Worm (Caenorhabditis elegans) whole organism, L2 larva: ENCODE results near the gene F16G10.9.

ENCODE experiments used
- Y55F3AM.14 ChIP-seq: fragments of 200-800 bp; sonication (Bioruptor generic); optimal IDR thresholded peaks from 2 replicates; lab custom pipeline; 2018; ENCODE audit warnings: mild to moderate bottlenecking, missing genetic modification characterization, missing compliant biosample characterization
- aly-2 ChIP-seq: fragments of 150-350 bp; optimal IDR thresholded peaks from 2 replicates; lab custom pipeline; 2014; ENCODE audit warnings: missing biosample characterization, missing genetic modification characterization
- elt-3 ChIP-seq: sonication (generic microtip); optimal IDR thresholded peaks from 2 replicates; lab custom pipeline; 2017; ENCODE audit warnings: missing biosample characterization, missing genetic modification characterization
- lin-39 ChIP-seq: fragments of 150-350 bp; optimal IDR thresholded peaks from 2 replicates; lab custom pipeline; 2014; ENCODE audit warnings: missing biosample characterization, missing genetic modification reagents, missing genetic modification characterization
- nhr-12 ChIP-seq: fragments of 150-350 bp; optimal IDR thresholded peaks from 2 replicates; lab custom pipeline; 2014; ENCODE audit warnings: missing biosample characterization, missing genetic modification characterization
- nhr-237 ChIP-seq: fragments of 150-350 bp; optimal IDR thresholded peaks from 2 replicates; lab custom pipeline; 2014; ENCODE audit warnings: missing biosample characterization, missing genetic modification characterization
- nhr-25 ChIP-seq: fragments of 150-350 bp; sonication (generic microtip); optimal IDR thresholded peaks from 3 replicates; lab custom pipeline; 2014; ENCODE audit warnings: missing biosample characterization, missing genetic modification characterization
- skn-1 ChIP-seq: sonication (generic microtip); optimal IDR thresholded peaks from 2 replicates; lab custom pipeline; 2017; ENCODE audit warnings: missing biosample characterization, missing genetic modification characterization
- unc-39 ChIP-seq: fragments of 150-350 bp; optimal IDR thresholded peaks from 2 replicates; lab custom pipeline; 2014; ENCODE audit warnings: missing biosample characterization, missing genetic modification characterization
- ztf-11 ChIP-seq: sonication (generic microtip); optimal IDR thresholded peaks from 2 replicates; lab custom pipeline; 2017; ENCODE audit warnings: missing biosample characterization, missing genetic modification characterization
- ztf-4 ChIP-seq: fragments of 150-350 bp; optimal IDR thresholded peaks from 2 replicates; lab custom pipeline; 2014; ENCODE audit warnings: missing biosample characterization, missing genetic modification characterization

- TF ChIP-seq aly-2 (tag; lab: Kevin White, UChicago) (no peak), lin-39 (tag; lab: Kevin White, UChicago) (no peak), elt-3 (no peak), ztf-11 (no peak), ztf-4 (tag; lab: Kevin White, UChicago) (no peak), nhr-25 (tag; lab: Kevin White, UChicago) (no peak), nhr-237 (no peak), skn-1 (no peak), nhr-12 (tag; lab: Kevin White, UChicago) (no peak), Y55F3AM.14 (no peak), unc-39 (tag; lab: Kevin White, UChicago) (no peak)
These were observed 46.6 kb upstream of the F16G10.9 start, which contains the start of gene ceh-86 for ce11 chrII:2431972-2432371.
